Worm (Caenorhabditis elegans) whole organism, early embryonic: Measurements from ENCODE around the gene exl-1.

ENCODE experiments used
- F13C5.2 ChIP-seq: sonication (generic microtip); optimal IDR thresholded peaks from 2 replicates; lab custom pipeline; 2017; ENCODE audit warnings: mild to moderate bottlenecking, missing genetic modification characterization, inconsistent platforms, missing compliant biosample characterization
- ama-1 ChIP-seq: fragments of 150-350 bp; optimal IDR thresholded peaks from 2 replicates; lab custom pipeline; 2014
- ets-7 ChIP-seq: sonication (generic microtip); optimal IDR thresholded peaks from 2 replicates; lab custom pipeline; 2016; ENCODE audit warnings: missing genotype, missing genetic modification characterization, missing compliant biosample characterization
- flt-1 ChIP-seq: fragments of 200-800 bp; sonication (Bioruptor generic); IDR thresholded peaks from 2 replicates; pipeline ENCODE4 v1.3.6; 2022; ENCODE audit warnings: missing genetic modification characterization, missing compliant biosample characterization
- hmbx-1 ChIP-seq: sonication (generic microtip); optimal IDR thresholded peaks from 2 replicates; lab custom pipeline; 2016; ENCODE audit warnings: mild to moderate bottlenecking, missing genetic modification characterization, missing compliant biosample characterization
- hnd-1 ChIP-seq: sonication (generic microtip); optimal IDR thresholded peaks from 2 replicates; lab custom pipeline; 2016; ENCODE audit warnings: missing genetic modification characterization, missing compliant biosample characterization
- pes-1 ChIP-seq: fragments of 200-800 bp; sonication (Bioruptor generic); IDR thresholded peaks from 2 replicates; pipeline ENCODE4 v1.3.6; 2022; ENCODE audit warnings: missing genetic modification reagents, missing genetic modification characterization, missing compliant biosample characterization
- sea-1 ChIP-seq: fragments of 200-800 bp; sonication (Bioruptor generic); conservative IDR thresholded peaks from 2 replicates; pipeline ENCODE4 v1.3.6; 2022; ENCODE audit warnings: missing genetic modification characterization, missing compliant biosample characterization
- tbx-11 ChIP-seq: fragments of 200-800 bp; sonication (Bioruptor generic); IDR thresholded peaks from 2 replicates; pipeline ENCODE4 v1.3.6; 2022; ENCODE audit warnings: missing genetic modification characterization, missing compliant biosample characterization
- tbx-37 ChIP-seq: fragments of 200-800 bp; sonication (Bioruptor generic); conservative IDR thresholded peaks from 2 replicates; pipeline ENCODE4 v1.3.6; 2022; ENCODE audit warnings: missing genetic modification reagents, missing genetic modification characterization, missing compliant biosample characterization

ce11 chrII:14413709-14414108 lies 434 bp upstream of the exl-1 start:
- TF ChIP-seq tbx-11 (GFP tag; lab: Robert Waterston, UW): no peak
- TF ChIP-seq sea-1 (GFP tag; lab: Robert Waterston, UW): no peak
- no peak for TF ChIP-seq hmbx-1 (tag; lab: Kevin White, UChicago)
- no peak for TF ChIP-seq ama-1
- TF ChIP-seq ets-7 (tag; lab: Kevin White, UChicago): no peak
- no peak for TF ChIP-seq tbx-37 (GFP tag; lab: Robert Waterston, UW)
- TF ChIP-seq flt-1: no peak
- no peak for TF ChIP-seq pes-1
- TF ChIP-seq hnd-1: no peak
- no peak for TF ChIP-seq F13C5.2 (tag; lab: Kevin White, UChicago)
